Worm (Caenorhabditis elegans): ENCODE data around the gene msrp-7.

msrp-7 gene

ce11 chrII:10805437-10805836 is 5.4 kb upstream of the msrp-7 start, which contains the start of gene ceh-62:
ceh-62 (plus strand) TSS chrII:10805737.
- TF ChIP-seq pha-4 (tag; optimal IDR thresholded peaks at IDR 0.05) = no peak
- TF ChIP-seq mep-1 (tag; optimal IDR thresholded peaks at IDR 0.05) = no peak
- TF ChIP-seq nhr-237 (tag; optimal IDR thresholded peaks at IDR 0.05) = no peak
- no peak for TF ChIP-seq ham-2 (GFP tag; optimal IDR thresholded peaks at IDR 0.05)
- TF ChIP-seq flh-1 (GFP tag; optimal IDR thresholded peaks at IDR 0.05) = no peak
- TF ChIP-seq lsy-2 (tag; optimal IDR thresholded peaks at IDR 0.05) = no peak
- no peak for TF ChIP-seq lin-32 (GFP tag; optimal IDR thresholded peaks at IDR 0.05)
- TF ChIP-seq unc-62 (GFP tag; optimal IDR thresholded peaks at IDR 0.05) = no peak
- no peak for TF ChIP-seq snpc-4 (tag; optimal IDR thresholded peaks at IDR 0.05)
- TF ChIP-seq blmp-1 (tag; optimal IDR thresholded peaks at IDR 0.05) = no peak
- no peak for TF ChIP-seq tbx-8 (GFP tag; optimal IDR thresholded peaks at IDR 0.05)

ce11 chrII:10808708-10809343 is 2.0 kb upstream of the msrp-7 start, which contains the start of gene R06F6.14:
R06F6.14 (plus strand) TSS chrII:10809293.
- TF ChIP-seq ham-2 (GFP tag; optimal IDR thresholded peaks at IDR 0.05) (no peak), blmp-1 (tag; optimal IDR thresholded peaks at IDR 0.05) (no peak), ztf-11 (tag; optimal IDR thresholded peaks at IDR 0.05) (no peak), elt-3 (tag; optimal IDR thresholded peaks at IDR 0.05) (no peak), mls-2 (tag; optimal IDR thresholded peaks at IDR 0.05) (no peak), nhr-12 (tag; optimal IDR thresholded peaks at IDR 0.05) (no peak), bed-3 (GFP tag; optimal IDR thresholded peaks at IDR 0.05) (no peak), lin-32 (GFP tag; optimal IDR thresholded peaks at IDR 0.05) (no peak), flh-1 (GFP tag; optimal IDR thresholded peaks at IDR 0.05) (no peak), nhr-76 (tag; optimal IDR thresholded peaks at IDR 0.05) (no peak)

ce11 chrII:10819928-10820423 is 9.2 kb downstream of the msrp-7 start, which contains the start of gene R06F6.8:
R06F6.8 (minus strand) TSS chrII:10819978.
- TF ChIP-seq ham-2 (GFP tag; optimal IDR thresholded peaks at IDR 0.05) (no peak), ces-1 (GFP tag; optimal IDR thresholded peaks at IDR 0.05) (peak; percentile 12)

ce11 chrII:10820679-10821078 is 9.9 kb downstream of the msrp-7 start, which contains the start of gene ech-4:
ech-4 (plus strand) TSS chrII:10821031.
- TF ChIP-seq nhr-76 (tag; optimal IDR thresholded peaks at IDR 0.05) (no peak), elt-3 (tag; optimal IDR thresholded peaks at IDR 0.05) (no peak), bed-3 (GFP tag; optimal IDR thresholded peaks at IDR 0.05) (no peak), mls-2 (tag; optimal IDR thresholded peaks at IDR 0.05) (no peak), unc-120 (tag; optimal IDR thresholded peaks at IDR 0.05; ENCODE audit: poor library complexity, severe bottlenecking) (no peak), ces-1 (GFP tag; optimal IDR thresholded peaks at IDR 0.05) (no peak), blmp-1 (tag; optimal IDR thresholded peaks at IDR 0.05) (no peak), ceh-43 (GFP tag; optimal IDR thresholded peaks at IDR 0.05) (no peak), ceh-83 (GFP tag; optimal IDR thresholded peaks at IDR 0.05) (no peak), sem-2 (GFP tag; optimal IDR thresholded peaks at IDR 0.05) (no peak), lin-13 (tag; optimal IDR thresholded peaks at IDR 0.05) (no peak), snpc-4 (tag; optimal IDR thresholded peaks at IDR 0.05) (no peak), ztf-11 (tag; optimal IDR thresholded peaks at IDR 0.05) (no peak), nhr-12 (tag; optimal IDR thresholded peaks at IDR 0.05) (no peak), hlh-1 (tag; optimal IDR thresholded peaks at IDR 0.05) (no peak), ceh-39 (tag; optimal IDR thresholded peaks at IDR 0.05) (no peak)

ce11 chrII:10824046-10824445 is 13.3 kb downstream of the msrp-7 start, which contains the start of the genes R06F6.12 and mix-1:
R06F6.12 (minus strand) TSS chrII:10824081.
mix-1 (plus strand) TSS chrII:10824246.
- TF ChIP-seq sptf-1 (tag; optimal IDR thresholded peaks at IDR 0.05) (peak; percentile 34), hlh-1 (tag; optimal IDR thresholded peaks at IDR 0.05) (peak; percentile 29), mep-1 (tag; optimal IDR thresholded peaks at IDR 0.05) (peak; percentile 65), tbx-8 (GFP tag; optimal IDR thresholded peaks at IDR 0.05) (no peak), ceh-39 (tag; optimal IDR thresholded peaks at IDR 0.05) (peak; percentile 14), unc-62 (GFP tag; optimal IDR thresholded peaks at IDR 0.05) (peak; percentile 5), ces-1 (GFP tag; optimal IDR thresholded peaks at IDR 0.05) (peak; percentile 37), pha-4 (tag; optimal IDR thresholded peaks at IDR 0.05) (peak; percentile 16), nhr-237 (tag; optimal IDR thresholded peaks at IDR 0.05) (peak; percentile 12), lin-13 (tag; optimal IDR thresholded peaks at IDR 0.05) (peak; percentile 45), flh-1 (GFP tag; optimal IDR thresholded peaks at IDR 0.05) (no peak), lsy-2 (tag; optimal IDR thresholded peaks at IDR 0.05) (peak; percentile 65), drap-1 (GFP tag; optimal IDR thresholded peaks at IDR 0.05) (peak; percentile 36), M03D4.4 (tag; optimal IDR thresholded peaks at IDR 0.05) (peak; percentile 24), nhr-12 (tag; optimal IDR thresholded peaks at IDR 0.05) (no peak)

Data from whole organism, mixed stage, embryonic.